Fruit fly (Drosophila melanogaster) Kc167 (cell line): ENCODE measurements around the gene CG13083.

Source experiments
- Myc ChIP-seq: fragments of >200 bp; optimal IDR thresholded peaks from 2 replicates; lab custom pipeline; 2017; ENCODE audit warnings: missing external identifiers
- Sin3A ChIP-seq: fragments of >200 bp; optimal IDR thresholded peaks from 2 replicates; lab custom pipeline; 2018; ENCODE audit warnings: missing external identifiers
- h ChIP-seq: fragments of >200 bp; optimal IDR thresholded peaks from 3 replicates; lab custom pipeline; 2018; ENCODE audit warnings: missing external identifiers
- insv ChIP-seq: fragments of >200 bp; optimal IDR thresholded peaks from 3 replicates; lab custom pipeline; 2018; ENCODE audit warnings: missing external identifiers
- psq ChIP-seq: fragments of >200 bp; optimal IDR thresholded peaks from 2 replicates; lab custom pipeline; 2017; ENCODE audit warnings: missing external identifiers

DNA sequence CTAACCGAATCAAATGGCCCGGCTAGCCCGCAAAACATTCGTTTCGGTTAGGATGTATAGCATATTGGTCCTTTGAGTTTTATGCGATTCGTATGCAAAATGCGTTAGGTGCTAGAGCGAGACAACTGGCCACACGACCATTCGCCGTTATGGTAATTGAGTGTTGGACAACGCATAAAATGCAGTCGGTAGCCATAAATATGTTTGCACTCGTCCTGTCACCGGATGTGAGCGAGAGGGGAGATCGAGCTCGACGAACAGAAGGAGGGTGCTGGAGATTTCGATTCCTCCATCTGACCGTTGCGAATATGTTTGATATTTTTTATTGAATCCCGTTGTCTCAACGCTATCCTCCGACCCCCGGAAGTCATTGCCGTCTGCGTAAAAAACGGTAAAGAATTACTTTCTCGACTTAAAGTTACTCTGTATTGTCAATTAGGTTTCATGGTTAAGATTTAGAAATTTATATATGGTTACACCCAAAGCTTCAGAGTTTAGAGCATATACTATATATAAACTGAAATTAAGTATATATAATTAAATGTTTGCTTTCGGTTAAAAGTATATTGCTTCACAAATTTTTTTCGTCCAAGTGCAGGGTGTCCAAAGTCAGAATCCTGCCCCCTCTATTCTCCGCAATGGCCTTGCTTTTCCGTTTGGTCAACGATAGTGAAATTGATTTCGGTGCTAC is 29.3 kb upstream of the CG13083 start:
- TF ChIP-seq Myc (lab: Kevin White, UChicago) (no peak), Sin3A (no peak), psq (no peak), h (no peak), insv (lab: Kevin White, UChicago) (no peak)
